Worm (Caenorhabditis elegans): ENCODE measurements around the gene W06G6.11.

DNA sequence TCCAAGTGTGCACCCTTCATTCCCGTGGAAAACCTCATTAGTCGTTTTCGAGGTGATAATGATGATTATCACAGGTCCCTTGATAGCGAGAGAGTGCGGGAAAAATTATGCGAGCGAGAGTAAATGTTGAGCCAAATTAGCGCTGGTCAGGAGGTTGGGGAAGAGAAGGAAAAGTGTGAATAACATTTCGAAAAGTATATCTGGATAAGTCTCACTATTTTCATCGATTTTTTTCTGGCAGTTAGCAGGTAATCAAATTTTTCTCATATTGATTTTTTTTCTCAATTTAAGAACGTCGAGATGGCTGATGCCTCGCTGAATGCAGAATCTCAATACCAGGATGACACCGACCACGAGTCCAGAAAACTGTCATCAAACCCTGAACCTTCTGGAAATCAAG lies 20.1 kb downstream of the W06G6.11 start, which contains the start of gene W06G6.2:
- TF ChIP-seq nhr-90 (tag; optimal IDR thresholded peaks at IDR 0.05) (no peak), unc-62 (GFP tag; optimal IDR thresholded peaks at IDR 0.05) (no peak)
